Worm (Caenorhabditis elegans): ENCODE results near the gene bath-37.
A peak's percentile ranks its signal among the peaks of the same experiment; 100 is the strongest.

- TF ChIP-seq pha-2 (tag; optimal IDR thresholded peaks at IDR 0.05) (no peak), pha-4 (tag; optimal IDR thresholded peaks at IDR 0.05) (no peak), unc-55 (GFP tag; optimal IDR thresholded peaks at IDR 0.05) (no peak), F13H6.1 (tag; optimal IDR thresholded peaks at IDR 0.05) (no peak), fkh-10 (GFP tag; optimal IDR thresholded peaks at IDR 0.05) (no peak), pqm-1 (tag; optimal IDR thresholded peaks at IDR 0.05) (no peak), dmd-4 (tag; optimal IDR thresholded peaks at IDR 0.05; ENCODE audit: borderline replicate concordance) (no peak), ahr-1 (tag; optimal IDR thresholded peaks at IDR 0.05) (no peak), tbx-2 (tag; optimal IDR thresholded peaks at IDR 0.05) (peak; percentile 19)
Observed at ce11 chrIV:12122874-12123664, 54.4 kb downstream of the bath-37 start, which contains the start of gene aly-3.
